Fruit fly (Drosophila melanogaster) whole organism, embryonic: ENCODE measurements around the gene CG1628.

Source experiments
- ATbp ChIP-seq: fragments of 200-800 bp; sonication (Bioruptor generic); optimal IDR thresholded peaks from 2 replicates; lab custom pipeline; 2017; ENCODE audit warnings: missing biosample characterization, mild to moderate bottlenecking, missing genetic modification characterization, missing genetic modification reagents
- Bteb2 ChIP-seq: fragments of 200-800 bp; sonication (Bioruptor generic); optimal IDR thresholded peaks from 2 replicates; lab custom pipeline; 2016; ENCODE audit warnings: missing biosample characterization, missing genetic modification characterization
- CG10147 ChIP-seq: fragments of 200-800 bp; sonication (Bioruptor generic); optimal IDR thresholded peaks from 2 replicates; lab custom pipeline; 2019; ENCODE audit warnings: missing biosample characterization, mild to moderate bottlenecking, missing genetic modification characterization, moderate library complexity
- CG10959 ChIP-seq: fragments of 200-800 bp; sonication (Bioruptor generic); IDR thresholded peaks from 2 replicates; pipeline ENCODE4 v1.3.6; 2022; ENCODE audit warnings: missing biosample characterization, missing genetic modification characterization
- CG12071 ChIP-seq: fragments of 200-800 bp; sonication (Bioruptor generic); optimal IDR thresholded peaks from 3 replicates; lab custom pipeline; 2018; ENCODE audit warnings: missing biosample characterization, mild to moderate bottlenecking, missing genetic modification characterization
- CG12236 ChIP-seq: fragments of 200-800 bp; sonication (Bioruptor generic); optimal IDR thresholded peaks from 2 replicates; lab custom pipeline; 2016; ENCODE audit warnings: missing biosample characterization, missing genetic modification characterization
- CG1233 ChIP-seq: fragments of 200-800 bp; sonication (Bioruptor generic); optimal IDR thresholded peaks from 4 replicates; lab custom pipeline; 2018; ENCODE audit warnings: missing biosample characterization, mild to moderate bottlenecking, missing genetic modification characterization
- CG12769 ChIP-seq: fragments of 200-800 bp; sonication (Bioruptor generic); optimal IDR thresholded peaks from 2 replicates; lab custom pipeline; 2019; ENCODE audit warnings: missing biosample characterization, mild to moderate bottlenecking, missing genetic modification characterization, moderate library complexity
- CG13424 ChIP-seq: fragments of 200-800 bp; sonication (Bioruptor generic); optimal IDR thresholded peaks from 2 replicates; lab custom pipeline; 2019; ENCODE audit warnings: missing biosample characterization, mild to moderate bottlenecking, missing genetic modification characterization, moderate library complexity
- CG14014 ChIP-seq: fragments of 200-800 bp; sonication (Bioruptor generic); IDR thresholded peaks from 2 replicates; pipeline ENCODE4 v1.3.6; 2022; ENCODE audit warnings: missing biosample characterization, missing genetic modification characterization
- CG1529 ChIP-seq: fragments of 200-800 bp; sonication (Bioruptor generic); optimal IDR thresholded peaks from 3 replicates; lab custom pipeline; 2018; ENCODE audit warnings: missing biosample characterization, missing genetic modification characterization
- CG16815 ChIP-seq: fragments of 200-800 bp; sonication (Bioruptor generic); optimal IDR thresholded peaks from 3 replicates; lab custom pipeline; 2017; ENCODE audit warnings: missing biosample characterization, mild to moderate bottlenecking, missing genetic modification characterization
- CG17385 ChIP-seq: fragments of 200-800 bp; sonication (Bioruptor generic); optimal IDR thresholded peaks from 3 replicates; lab custom pipeline; 2018; ENCODE audit warnings: missing biosample characterization, mild to moderate bottlenecking, missing genetic modification characterization
- CG17912 ChIP-seq: fragments of 200-800 bp; sonication (Bioruptor generic); optimal IDR thresholded peaks from 2 replicates; lab custom pipeline; 2018; ENCODE audit warnings: missing biosample characterization, mild to moderate bottlenecking, missing genetic modification characterization
- CG2875 ChIP-seq: fragments of 200-800 bp; sonication (Bioruptor generic); optimal IDR thresholded peaks from 2 replicates; lab custom pipeline; 2017; ENCODE audit warnings: missing biosample characterization, mild to moderate bottlenecking, missing genetic modification characterization, missing genetic modification reagents
- CG32767 ChIP-seq: fragments of 200-800 bp; sonication (Bioruptor generic); IDR thresholded peaks from 2 replicates; pipeline ENCODE4 v1.3.6; 2022; ENCODE audit warnings: missing biosample characterization, missing genetic modification characterization
- CG33213 ChIP-seq: fragments of 200-800 bp; sonication (Bioruptor generic); optimal IDR thresholded peaks from 3 replicates; lab custom pipeline; 2016; ENCODE audit warnings: missing biosample characterization, missing genetic modification characterization
- CG42726 ChIP-seq: fragments of 200-800 bp; sonication (Bioruptor generic); IDR thresholded peaks from 2 replicates; pipeline ENCODE4 v1.3.6; 2022; ENCODE audit warnings: missing biosample characterization, missing genetic modification characterization; ENCODE audit not compliant: partially characterized antibody
- CG4360 ChIP-seq: fragments of 200-800 bp; sonication (Bioruptor generic); IDR thresholded peaks from 2 replicates; pipeline ENCODE4 v1.3.6; 2022; ENCODE audit warnings: missing biosample characterization, missing genetic modification characterization
- CG6791 ChIP-seq: fragments of 200-800 bp; sonication (Bioruptor generic); IDR thresholded peaks from 3 replicates; pipeline ENCODE4 v1.3.6; 2022; ENCODE audit warnings: missing biosample characterization, missing genetic modification characterization; ENCODE audit not compliant: partially characterized antibody
- CG7963 ChIP-seq: fragments of 200-800 bp; sonication (Bioruptor generic); IDR thresholded peaks from 3 replicates; pipeline ENCODE4 v1.3.6; 2022; ENCODE audit warnings: missing biosample characterization, missing genetic modification characterization; ENCODE audit not compliant: partially characterized antibody
- CG8281 ChIP-seq: fragments of 200-800 bp; sonication (Bioruptor generic); optimal IDR thresholded peaks from 2 replicates; lab custom pipeline; 2018; ENCODE audit warnings: missing biosample characterization, mild to moderate bottlenecking, missing genetic modification characterization, moderate library complexity
- CG8924 ChIP-seq: fragments of 200-800 bp; optimal IDR thresholded peaks from 3 replicates; lab custom pipeline; 2019; ENCODE audit warnings: missing biosample characterization, mild to moderate bottlenecking, missing genetic modification characterization, moderate library complexity
- Eip74EF ChIP-seq, 2 experiments: fragments of 200-800 bp in 1 of 2; fragments of >200 bp in 1 of 2; sonication (Bioruptor generic) in 1 of 2; optimal IDR thresholded peaks; 2 replicates each; lab custom pipeline; 2017 to 2019; ENCODE audit warnings: missing biosample characterization in 2 of 2, missing genetic modification characterization in 2 of 2, mild to moderate bottlenecking in 1 of 2, moderate library complexity in 1 of 2
- HLH4C ChIP-seq: fragments of 200-800 bp; sonication (Bioruptor generic); IDR thresholded peaks from 3 replicates; pipeline ENCODE4 v1.3.6; 2022; ENCODE audit warnings: missing biosample characterization, missing genetic modification characterization; ENCODE audit not compliant: partially characterized antibody
- Jarid2 ChIP-seq: fragments of 200-800 bp; sonication (Bioruptor generic); optimal IDR thresholded peaks from 3 replicates; lab custom pipeline; 2017; ENCODE audit warnings: mild to moderate bottlenecking, missing biosample characterization, missing genetic modification reagents, missing genetic modification characterization
- Lhr ChIP-seq: fragments of 200-800 bp; sonication (Bioruptor generic); optimal IDR thresholded peaks from 3 replicates; lab custom pipeline; 2017; ENCODE audit warnings: mild to moderate bottlenecking, missing biosample characterization, missing genetic modification reagents, missing genetic modification characterization
- NC2β ChIP-seq: fragments of 200-800 bp; sonication (Bioruptor generic); optimal IDR thresholded peaks from 2 replicates; lab custom pipeline; 2016; ENCODE audit warnings: missing biosample characterization, missing genetic modification characterization
- Nf-YA ChIP-seq: fragments of 200-800 bp; sonication (Bioruptor generic); IDR thresholded peaks from 2 replicates; pipeline ENCODE4 v1.3.6; 2022; ENCODE audit warnings: missing biosample characterization, missing genetic modification characterization
- Ptx1 ChIP-seq: fragments of 200-800 bp; sonication (Bioruptor generic); IDR thresholded peaks from 2 replicates; pipeline ENCODE4 v1.3.6; 2022; ENCODE audit warnings: missing biosample characterization, missing genetic modification characterization
- Sox102F ChIP-seq: fragments of 200-800 bp; sonication (Bioruptor generic); optimal IDR thresholded peaks from 2 replicates; lab custom pipeline; 2018; ENCODE audit warnings: missing biosample characterization, mild to moderate bottlenecking, missing genetic modification characterization, moderate library complexity
- bsh ChIP-seq, 2 experiments: fragments of 200-800 bp; sonication (Bioruptor generic); optimal IDR thresholded peaks; 2 replicates each; lab custom pipeline; 2017 to 2018; ENCODE audit warnings: mild to moderate bottlenecking in 2 of 2, missing biosample characterization in 2 of 2, missing genetic modification characterization in 2 of 2, moderate library complexity in 1 of 2
- crol ChIP-seq: fragments of 200-800 bp; sonication (Bioruptor generic); IDR thresholded peaks from 2 replicates; pipeline ENCODE4 v1.3.6; 2022; ENCODE audit warnings: missing biosample characterization, missing genetic modification characterization
- da ChIP-seq: fragments of 200-800 bp; sonication (Bioruptor generic); optimal IDR thresholded peaks from 2 replicates; lab custom pipeline; 2016; ENCODE audit warnings: missing biosample characterization, missing genetic modification characterization
- dati ChIP-seq: fragments of 200-800 bp; sonication (Bioruptor generic); IDR thresholded peaks from 2 replicates; pipeline ENCODE4 v1.3.6; 2022; ENCODE audit warnings: missing biosample characterization, missing genetic modification characterization
- esg ChIP-seq: fragments of 200-800 bp; sonication (Bioruptor generic); conservative IDR thresholded peaks from 2 replicates; pipeline ENCODE4 v1.3.6; 2022; ENCODE audit warnings: missing biosample characterization, missing genetic modification characterization
- fd64A ChIP-seq: fragments of 200-800 bp; sonication (Bioruptor generic); optimal IDR thresholded peaks from 3 replicates; lab custom pipeline; 2018; ENCODE audit warnings: missing biosample characterization, mild to moderate bottlenecking, missing genetic modification characterization
- grau ChIP-seq: fragments of 200-800 bp; optimal IDR thresholded peaks from 3 replicates; lab custom pipeline; 2019; ENCODE audit warnings: missing biosample characterization, mild to moderate bottlenecking, missing genetic modification characterization, moderate library complexity
- nmo ChIP-seq: fragments of 200-800 bp; sonication (Bioruptor generic); optimal IDR thresholded peaks from 2 replicates; lab custom pipeline; 2018; ENCODE audit warnings: missing biosample characterization, mild to moderate bottlenecking, missing genetic modification characterization, moderate library complexity
- org-1 ChIP-seq: fragments of 200-800 bp; sonication (Bioruptor generic); optimal IDR thresholded peaks from 2 replicates; lab custom pipeline; 2017; ENCODE audit warnings: missing biosample characterization, missing genetic modification characterization
- pb ChIP-seq: fragments of 200-800 bp; sonication (Bioruptor generic); optimal IDR thresholded peaks from 3 replicates; lab custom pipeline; 2016; ENCODE audit warnings: missing biosample characterization, missing genetic modification characterization
- repo ChIP-seq: fragments of 200-800 bp; sonication (Bioruptor generic); optimal IDR thresholded peaks from 2 replicates; lab custom pipeline; 2016; ENCODE audit warnings: missing biosample characterization, missing genetic modification characterization
- sob ChIP-seq: fragments of 200-800 bp; sonication (Bioruptor generic); IDR thresholded peaks from 2 replicates; pipeline ENCODE4 v1.3.6; 2022; ENCODE audit warnings: missing biosample characterization, missing genetic modification characterization
- ssp ChIP-seq: fragments of 200-800 bp; sonication (Bioruptor generic); IDR thresholded peaks from 2 replicates; pipeline ENCODE4 v1.3.6; 2022; ENCODE audit warnings: missing biosample characterization, missing genetic modification characterization
- tgo ChIP-seq: fragments of 200-800 bp; sonication (Bioruptor generic); IDR thresholded peaks from 3 replicates; pipeline ENCODE4 v1.3.6; 2022; ENCODE audit warnings: missing biosample characterization, missing genetic modification characterization
- tup ChIP-seq: fragments of 200-800 bp; sonication (Bioruptor generic); optimal IDR thresholded peaks from 2 replicates; lab custom pipeline; 2016; ENCODE audit warnings: missing biosample characterization, mild to moderate bottlenecking, missing genetic modification characterization, moderate library complexity
- vvl ChIP-seq: fragments of 200-800 bp; sonication (Bioruptor generic); IDR thresholded peaks from 2 replicates; pipeline ENCODE4 v1.3.6; 2022; ENCODE audit warnings: missing biosample characterization, missing genetic modification characterization
- yki ChIP-seq: fragments of >200 bp; optimal IDR thresholded peaks from 3 replicates; lab custom pipeline; 2018
- zfh2 ChIP-seq: fragments of 200-800 bp; sonication (Bioruptor generic); optimal IDR thresholded peaks from 2 replicates; lab custom pipeline; 2016; ENCODE audit warnings: missing biosample characterization, missing genetic modification characterization

The CG1628 gene

dm6 chrX:10602057-10602764 lies at the start of gene CG1628 (continued):
- TF ChIP-seq Nf-YA (GFP tag; lab: Robert Waterston, UW) (peak; percentile 39; the same call in 1 of the 2 replicates), ATbp (GFP tag; lab: Kevin White, UChicago) (no peak), esg (no peak), CG6791 (GFP tag; lab: Robert Waterston, UW) (peak; percentile 82), CG32767 (GFP tag; lab: Robert Waterston, UW) (0 out of 2 replicates have a peak, but pooled peaks have one; percentile 17), CG8281 (tag; lab: Kevin White, UChicago) (no peak), CG1529 (no peak), sob (peak; percentile 57; the same call in 1 of the 2 replicates), CG42726 (GFP tag; lab: Robert Waterston, UW) (peak; percentile 48; the same call in 1 of the 2 replicates), dati (GFP tag; lab: Robert Waterston, UW) (no peak), vvl (GFP tag; lab: Robert Waterston, UW) (peak; percentile 69), crol (peak; percentile 97), bsh (GFP tag; optimal IDR thresholded peaks at IDR 0.05; lab: Kevin White, UChicago) (no peak), CG33213 (GFP tag; lab: Kevin White, UChicago) (no peak), CG17385 (peak; percentile 34), yki (lab: Kevin White, UChicago) (no peak), nmo (GFP tag; lab: Kevin White, UChicago) (peak; percentile 6), CG17912 (peak; percentile 14), CG12769 (tag; lab: Kevin White, UChicago) (no peak), org-1 (GFP tag; lab: Kevin White, UChicago) (peak; percentile 7), zfh2 (GFP tag; lab: Kevin White, UChicago) (no peak), repo (GFP tag; lab: Kevin White, UChicago) (no peak), CG2875 (no peak), CG13424 (no peak), CG14014 (GFP tag; lab: Robert Waterston, UW) (no peak), CG8924 (no peak), tup (GFP tag; lab: Kevin White, UChicago) (no peak), HLH4C (GFP tag; lab: Robert Waterston, UW) (peak; percentile 66), CG4360 (GFP tag; lab: Robert Waterston, UW) (no peak), CG10959 (GFP tag; lab: Robert Waterston, UW) (no peak; the same call in 1 of the 2 replicates), pb (GFP tag; lab: Kevin White, UChicago) (no peak), CG1233 (GFP tag; lab: Kevin White, UChicago) (peak; percentile 34), grau (tag; lab: Kevin White, UChicago) (peak; percentile 11), NC2β (GFP tag; lab: Kevin White, UChicago) (no peak), da (GFP tag; lab: Kevin White, UChicago) (no peak), CG12236 (GFP tag; lab: Kevin White, UChicago) (no peak), ssp (GFP tag; lab: Robert Waterston, UW) (no peak), CG10147 (GFP tag; lab: Kevin White, UChicago) (no peak), Bteb2 (GFP tag; lab: Kevin White, UChicago) (no peak), CG16815 (GFP tag; lab: Kevin White, UChicago) (no peak), fd64A (GFP tag; lab: Kevin White, UChicago) (no peak), Eip74EF (GFP tag; optimal IDR thresholded peaks at IDR 0.05; lab: Kevin White, UChicago) (peak in 1 of 2 experiments; percentile 89), tgo (GFP tag; lab: Robert Waterston, UW) (no peak), Sox102F (no peak), Lhr (GFP tag; lab: Kevin White, UChicago) (no peak), Jarid2 (GFP tag; lab: Kevin White, UChicago) (peak; percentile 48), CG12071 (peak; percentile 28), CG7963 (GFP tag; lab: Robert Waterston, UW) (no peak), Ptx1 (GFP tag; lab: Robert Waterston, UW) (no peak)
